Worm (Caenorhabditis elegans) whole organism, L4 larva: Measurements from ENCODE around the gene C16C8.9.
"Not testable (repeated sequence)": the region's sequence is repeated elsewhere in the genome, so short reads cannot be mapped to it uniquely, and the experiment has no call there.

ENCODE experiments used
- F10B5.3 ChIP-seq: sonication (generic microtip); optimal IDR thresholded peaks from 2 replicates; lab custom pipeline; 2016; ENCODE audit warnings: mild to moderate bottlenecking, missing genetic modification characterization, missing compliant biosample characterization
- F44E2.7 ChIP-seq: fragments of 200-800 bp; sonication (Bioruptor generic); IDR thresholded peaks from 2 replicates; pipeline ENCODE4 v2.1.2; 2022; ENCODE audit warnings: missing genetic modification characterization, missing compliant biosample characterization
- F49E8.2 ChIP-seq: sonication (generic microtip); optimal IDR thresholded peaks from 2 replicates; lab custom pipeline; 2016; ENCODE audit warnings: missing compliant biosample characterization, mild to moderate bottlenecking, missing genetic modification characterization, borderline replicate concordance
- R02D3.7 ChIP-seq: fragments of 150-350 bp; sonication (generic microtip); optimal IDR thresholded peaks from 3 replicates; lab custom pipeline; 2014; ENCODE audit warnings: missing biosample characterization, missing genetic modification characterization
- T20F7.1 ChIP-seq: fragments of 200-800 bp; sonication (Bioruptor generic); optimal IDR thresholded peaks from 2 replicates; lab custom pipeline; 2018; ENCODE audit warnings: mild to moderate bottlenecking, missing genetic modification characterization, missing compliant biosample characterization
- T26A8.4 ChIP-seq: fragments of 200-800 bp; sonication (Bioruptor generic); IDR thresholded peaks from 2 replicates; pipeline ENCODE4 v1.3.6; 2022; ENCODE audit warnings: missing genetic modification characterization, missing compliant biosample characterization
- Y48G9A.11 ChIP-seq: fragments of 200-800 bp; sonication (Bioruptor generic); IDR thresholded peaks from 2 replicates; pipeline ENCODE4 v1.3.6; 2022; ENCODE audit warnings: missing genetic modification reagents, missing genetic modification characterization, missing compliant biosample characterization
- ZK337.2 ChIP-seq: fragments of 200-800 bp; sonication (Bioruptor generic); IDR thresholded peaks from 2 replicates; pipeline ENCODE4 v1.3.6; 2022; ENCODE audit warnings: missing genetic modification reagents, missing genetic modification characterization, missing compliant biosample characterization
- aha-1 ChIP-seq: fragments of 150-350 bp; peaks from one replicate; lab custom pipeline; 2014; ENCODE audit warnings: missing biosample characterization, missing genetic modification characterization
- ama-1 ChIP-seq: fragments of 150-350 bp; optimal IDR thresholded peaks from 2 replicates; lab custom pipeline; 2014; ENCODE audit warnings: inconsistent platforms, mixed read lengths
- arid-1 ChIP-seq: fragments of 200-800 bp; sonication (Bioruptor generic); conservative IDR thresholded peaks from 2 replicates; pipeline ENCODE4 v1.3.6; 2022; ENCODE audit warnings: missing genetic modification reagents, missing genetic modification characterization, missing compliant biosample characterization
- attf-4 ChIP-seq: sonication (generic microtip); optimal IDR thresholded peaks from 3 replicates; lab custom pipeline; 2017; ENCODE audit warnings: missing biosample characterization, missing genetic modification characterization
- ceh-28 ChIP-seq: fragments of 150-350 bp; optimal IDR thresholded peaks from 2 replicates; lab custom pipeline; 2014; ENCODE audit warnings: missing biosample characterization, missing genetic modification reagents, missing genetic modification characterization
- ceh-44 ChIP-seq: fragments of 200-800 bp; sonication (Bioruptor generic); IDR thresholded peaks from 2 replicates; pipeline ENCODE4 v1.3.6; 2022; ENCODE audit warnings: missing genetic modification reagents, missing genetic modification characterization, missing compliant biosample characterization
- ceh-82 ChIP-seq: sonication (generic microtip); optimal IDR thresholded peaks from 2 replicates; lab custom pipeline; 2017; ENCODE audit warnings: missing biosample characterization, missing genetic modification characterization
- daf-16 ChIP-seq, 3 experiments: sonication (generic microtip); optimal IDR thresholded peaks; 2 replicates each; lab custom pipeline; 2016 to 2017; ENCODE audit warnings: missing genetic modification characterization in 3 of 3, missing genetic modification reagents in 3 of 3, mild to moderate bottlenecking in 2 of 3, missing compliant biosample characterization in 2 of 3, missing biosample characterization in 1 of 3, moderate library complexity in 1 of 3
- egl-43 ChIP-seq: fragments of 200-800 bp; sonication (Bioruptor generic); IDR thresholded peaks from 2 replicates; pipeline ENCODE4 v1.3.6; 2022; ENCODE audit warnings: missing genetic modification reagents, missing genetic modification characterization, missing compliant biosample characterization
- fkh-10 ChIP-seq: fragments of 150-350 bp; optimal IDR thresholded peaks from 2 replicates; lab custom pipeline; 2014; ENCODE audit warnings: missing biosample characterization, missing genetic modification reagents, missing genetic modification characterization
- gei-8 ChIP-seq: fragments of 200-800 bp; sonication (Bioruptor generic); optimal IDR thresholded peaks from 2 replicates; lab custom pipeline; 2018; ENCODE audit warnings: mild to moderate bottlenecking, missing genetic modification characterization, missing compliant biosample characterization
- hlh-11 ChIP-seq: fragments of 200-800 bp; sonication (Bioruptor generic); optimal IDR thresholded peaks from 2 replicates; lab custom pipeline; 2018; ENCODE audit warnings: mild to moderate bottlenecking, missing genetic modification characterization, missing compliant biosample characterization
- lin-1 ChIP-seq: fragments of 200-800 bp; sonication (Bioruptor generic); IDR thresholded peaks from 2 replicates; pipeline ENCODE4 v1.3.6; 2022; ENCODE audit warnings: missing genetic modification reagents, missing genetic modification characterization, missing compliant biosample characterization
- lin-13 ChIP-seq: fragments of 150-350 bp; optimal IDR thresholded peaks from 2 replicates; lab custom pipeline; 2014; ENCODE audit warnings: missing biosample characterization, missing genetic modification reagents, missing genetic modification characterization
- lin-15B ChIP-seq: fragments of 150-350 bp; sonication (generic microtip); optimal IDR thresholded peaks from 3 replicates; lab custom pipeline; 2014; ENCODE audit warnings: missing biosample characterization, missing genetic modification characterization
- lin-29 ChIP-seq: fragments of 200-800 bp; sonication (Bioruptor generic); IDR thresholded peaks from 2 replicates; pipeline ENCODE4 v1.3.6; 2022; ENCODE audit warnings: missing genetic modification reagents, missing genetic modification characterization, missing compliant biosample characterization
- lir-3 ChIP-seq: sonication (generic microtip); optimal IDR thresholded peaks from 2 replicates; lab custom pipeline; 2016; ENCODE audit warnings: mild to moderate bottlenecking, missing genetic modification characterization, missing compliant biosample characterization
- mdl-1 ChIP-seq, 2 experiments: fragments of 150-350 bp in 1 of 2; sonication (generic microtip) in 1 of 2; optimal IDR thresholded peaks; 2 replicates each; lab custom pipeline; 2014 to 2017; ENCODE audit warnings: missing biosample characterization in 2 of 2, missing genetic modification characterization in 2 of 2
- mes-2 ChIP-seq: sonication (generic microtip); optimal IDR thresholded peaks from 2 replicates; lab custom pipeline; 2016; ENCODE audit warnings: missing genotype, mild to moderate bottlenecking, missing genetic modification characterization, missing compliant biosample characterization; ENCODE audit not compliant: poor library complexity, severe bottlenecking
- mxl-3 ChIP-seq: fragments of 200-800 bp; sonication (Bioruptor generic); optimal IDR thresholded peaks from 2 replicates; lab custom pipeline; 2018; ENCODE audit warnings: mild to moderate bottlenecking, missing genetic modification characterization, missing compliant biosample characterization
- nhr-11 ChIP-seq: fragments of 150-350 bp; optimal IDR thresholded peaks from 2 replicates; lab custom pipeline; 2014; ENCODE audit warnings: missing biosample characterization, missing genetic modification characterization
- nhr-111 ChIP-seq: fragments of 200-800 bp; sonication (Bioruptor generic); optimal IDR thresholded peaks from 2 replicates; lab custom pipeline; 2018; ENCODE audit warnings: mild to moderate bottlenecking, missing genetic modification characterization, missing compliant biosample characterization
- nhr-237 ChIP-seq: sonication (generic microtip); optimal IDR thresholded peaks from 2 replicates; lab custom pipeline; 2017; ENCODE audit warnings: missing biosample characterization, missing genetic modification characterization
- nhr-25 ChIP-seq: sonication (generic microtip); optimal IDR thresholded peaks from 2 replicates; lab custom pipeline; 2017; ENCODE audit warnings: missing genetic modification characterization, mild to moderate bottlenecking, missing compliant biosample characterization, antibody characterized with exemption, moderate library complexity, borderline replicate concordance; ENCODE audit not compliant: insufficient read depth
- nhr-28 ChIP-seq: fragments of 150-350 bp; optimal IDR thresholded peaks from 2 replicates; lab custom pipeline; 2014; ENCODE audit warnings: missing biosample characterization, missing genetic modification characterization
- nhr-77 ChIP-seq: fragments of 150-350 bp; optimal IDR thresholded peaks from 2 replicates; lab custom pipeline; 2014; ENCODE audit warnings: missing biosample characterization, missing genetic modification characterization
- pha-4 ChIP-seq, 2 experiments: fragments of 150-350 bp in 1 of 2; fragments of 200-800 bp in 1 of 2; sonication (Bioruptor generic) in 1 of 2; IDR thresholded peaks in 1 of 2; optimal IDR thresholded peaks in 1 of 2; 2 replicates each; pipeline versions ENCODE4 v1.3.6 to Lab custom; 2014 to 2022; ENCODE audit warnings: missing genetic modification characterization in 2 of 2, missing genetic modification reagents in 2 of 2, missing biosample characterization in 1 of 2, missing compliant biosample characterization in 1 of 2
- php-3 ChIP-seq: fragments of 200-800 bp; sonication (Bioruptor generic); IDR thresholded peaks from 2 replicates; pipeline ENCODE4 v1.3.6; 2022; ENCODE audit warnings: missing genetic modification reagents, missing genetic modification characterization, missing compliant biosample characterization
- saeg-2 ChIP-seq: fragments of 200-800 bp; sonication (Bioruptor generic); IDR thresholded peaks from 2 replicates; pipeline ENCODE4 v1.3.6; 2022; ENCODE audit warnings: missing genetic modification reagents, missing genetic modification characterization, missing compliant biosample characterization
- set-16 ChIP-seq: fragments of 200-800 bp; sonication (Bioruptor generic); IDR thresholded peaks from 2 replicates; pipeline ENCODE4 v1.3.6; 2022; ENCODE audit warnings: missing genetic modification reagents, missing genetic modification characterization, missing compliant biosample characterization
- snpc-1.2 ChIP-seq: fragments of 200-800 bp; sonication (Bioruptor generic); IDR thresholded peaks from 2 replicates; pipeline ENCODE4 v1.3.6; 2022; ENCODE audit warnings: missing genetic modification reagents, missing genetic modification characterization, missing compliant biosample characterization
- spr-1 ChIP-seq: sonication (generic microtip); optimal IDR thresholded peaks from 2 replicates; lab custom pipeline; 2016; ENCODE audit warnings: mild to moderate bottlenecking, missing genetic modification characterization, missing compliant biosample characterization
- spr-3 ChIP-seq: fragments of 200-800 bp; sonication (Bioruptor generic); optimal IDR thresholded peaks from 2 replicates; lab custom pipeline; 2018; ENCODE audit warnings: mild to moderate bottlenecking, missing genetic modification characterization, missing compliant biosample characterization
- unc-130 ChIP-seq: sonication (generic microtip); optimal IDR thresholded peaks from 2 replicates; lab custom pipeline; 2016; ENCODE audit warnings: missing genetic modification reagents, missing genetic modification characterization, missing compliant biosample characterization
- unc-39 ChIP-seq: sonication (generic microtip); optimal IDR thresholded peaks from 2 replicates; lab custom pipeline; 2017; ENCODE audit warnings: missing biosample characterization, missing genetic modification characterization
- zag-1 ChIP-seq: fragments of 150-350 bp; optimal IDR thresholded peaks from 2 replicates; lab custom pipeline; 2014; ENCODE audit warnings: missing biosample characterization, missing genetic modification characterization

The C16C8.9 gene

ce11 chrII:3500373-3500772 is 37.4 kb upstream of the C16C8.9 start:
- peak; percentile 97 for TF ChIP-seq set-16
- TF ChIP-seq snpc-1.2 (GFP tag; lab: Robert Waterston, UW) = no peak
- TF ChIP-seq nhr-28 (tag; lab: Kevin White, UChicago) = no peak
- TF ChIP-seq egl-43 (GFP tag; lab: Robert Waterston, UW) = peak; percentile 65; the same call in 1 of the 2 replicates
- TF ChIP-seq lin-15B (tag; lab: Kevin White, UChicago) = no peak
- TF ChIP-seq T26A8.4 = peak; percentile 57
- peak; percentile 7 for TF ChIP-seq spr-1 (tag; lab: Kevin White, UChicago)
- TF ChIP-seq T20F7.1 (GFP tag; lab: Kevin White, UChicago) = no peak
- TF ChIP-seq gei-8 (GFP tag; lab: Kevin White, UChicago) = no peak
- TF ChIP-seq pha-4 (GFP tag; IDR thresholded peaks at IDR 0.05; lab: Robert Waterston, UW) = no peak
- TF ChIP-seq pha-4 (tag; optimal IDR thresholded peaks at IDR 0.05; lab: Kevin White, UChicago) = no peak
- TF ChIP-seq nhr-111 (GFP tag; lab: Kevin White, UChicago) = peak; percentile 13
- peak; percentile 31; the same call in 1 of the 2 replicates for TF ChIP-seq php-3 (GFP tag; lab: Robert Waterston, UW)

- TF ChIP-seq ceh-28 (tag; lab: Kevin White, UChicago) = no peak
- peak; percentile 87 for TF ChIP-seq aha-1 (tag; lab: Kevin White, UChicago)
- peak; percentile 94 for TF ChIP-seq Y48G9A.11
- TF ChIP-seq, all 104 proteins: peak for 2
Measured at ce11 chrII:3499386-3499785, 36.4 kb upstream of the C16C8.9 start, which contains the start of gene Y49F6B.9. TSS of gene Y49F6B.9 (minus strand) at chrII:3499387.

- not testable (repeated sequence) for TF ChIP-seq unc-130; attf-4; F10B5.3 (tag; lab: Kevin White, UChicago)
Measured at ce11 chrII:3490797-3491196, 27.8 kb upstream of the C16C8.9 start, which contains the start of gene fbxb-112. TSS of gene fbxb-112 (plus strand) at chrII:3491097.

- TF ChIP-seq R02D3.7 (tag; lab: Kevin White, UChicago) (no peak), lin-29 (GFP tag; lab: Robert Waterston, UW) (no peak), ceh-28 (tag; lab: Kevin White, UChicago) (no peak), lin-15B (tag; lab: Kevin White, UChicago) (no peak), T20F7.1 (GFP tag; lab: Kevin White, UChicago) (no peak), daf-16 (GFP tag; optimal IDR thresholded peaks at IDR 0.05; lab: Kevin White, UChicago) (no peak), daf-16 (tag; optimal IDR thresholded peaks at IDR 0.05; lab: Kevin White, UChicago) (no peak), nhr-77 (no peak), saeg-2 (GFP tag; lab: Robert Waterston, UW) (no peak), F49E8.2 (tag; lab: Kevin White, UChicago) (no peak), nhr-25 (tag; lab: Kevin White, UChicago) (no peak), lin-13 (GFP tag; lab: Kevin White, UChicago) (no peak), spr-3 (GFP tag; lab: Kevin White, UChicago) (no peak), mdl-1 (tag; optimal IDR thresholded peaks at IDR 0.05; lab: Kevin White, UChicago) (no peak), aha-1 (tag; lab: Kevin White, UChicago) (peak; percentile 95), ceh-44 (GFP tag; lab: Robert Waterston, UW) (no peak), nhr-237 (tag; lab: Kevin White, UChicago) (no peak), hlh-11 (tag; lab: Kevin White, UChicago) (no peak), lin-1 (GFP tag; lab: Robert Waterston, UW) (no peak), ama-1 (lab: Kevin White, UChicago) (no peak), mxl-3 (GFP tag; lab: Kevin White, UChicago) (no peak), ceh-82 (tag; lab: Kevin White, UChicago) (no peak), ZK337.2 (GFP tag; lab: Robert Waterston, UW) (peak; percentile 74; the same call in 1 of the 2 replicates), mes-2 (tag; lab: Kevin White, UChicago) (peak; percentile 97), lir-3 (tag; lab: Kevin White, UChicago) (no peak), egl-43 (GFP tag; lab: Robert Waterston, UW) (no peak), nhr-11 (peak; percentile 11), F44E2.7 (GFP tag; lab: Robert Waterston, UW) (no peak), arid-1 (GFP tag; lab: Robert Waterston, UW) (no peak), fkh-10 (peak; percentile 28), unc-39 (no peak), zag-1 (tag; lab: Kevin White, UChicago) (no peak)
Measured at ce11 chrII:3482231-3482630, 19.2 kb upstream of the C16C8.9 start, which contains the start of gene smu-2. TSS of gene smu-2 (plus strand) at chrII:3482408.
